Worm (Caenorhabditis elegans) whole organism, early embryonic: Measurements from ENCODE around the gene Y54E2A.7.

ENCODE experiments used
- B0310.2 ChIP-seq: sonication (generic microtip); optimal IDR thresholded peaks from 2 replicates; lab custom pipeline; 2016; ENCODE audit warnings: mild to moderate bottlenecking, missing genetic modification characterization, missing compliant biosample characterization
- F13C5.2 ChIP-seq: sonication (generic microtip); optimal IDR thresholded peaks from 2 replicates; lab custom pipeline; 2017; ENCODE audit warnings: mild to moderate bottlenecking, missing genetic modification characterization, inconsistent platforms, missing compliant biosample characterization
- aly-1 ChIP-seq: sonication (generic microtip); optimal IDR thresholded peaks from 2 replicates; lab custom pipeline; 2016; ENCODE audit warnings: missing genetic modification characterization, missing compliant biosample characterization
- ama-1 ChIP-seq: fragments of 150-350 bp; optimal IDR thresholded peaks from 2 replicates; lab custom pipeline; 2014
- ceh-13 ChIP-seq: fragments of 200-800 bp; sonication (Bioruptor generic); optimal IDR thresholded peaks from 2 replicates; lab custom pipeline; 2018; ENCODE audit warnings: mild to moderate bottlenecking, missing genetic modification characterization, missing compliant biosample characterization
- ceh-36 ChIP-seq: sonication (generic microtip); optimal IDR thresholded peaks from 2 replicates; lab custom pipeline; 2016; ENCODE audit warnings: missing genetic modification characterization, inconsistent platforms, missing compliant biosample characterization
- ets-7 ChIP-seq: sonication (generic microtip); optimal IDR thresholded peaks from 2 replicates; lab custom pipeline; 2016; ENCODE audit warnings: missing genotype, missing genetic modification characterization, missing compliant biosample characterization
- flt-1 ChIP-seq: fragments of 200-800 bp; sonication (Bioruptor generic); IDR thresholded peaks from 2 replicates; pipeline ENCODE4 v1.3.6; 2022; ENCODE audit warnings: missing genetic modification characterization, missing compliant biosample characterization
- hmbx-1 ChIP-seq: sonication (generic microtip); optimal IDR thresholded peaks from 2 replicates; lab custom pipeline; 2016; ENCODE audit warnings: mild to moderate bottlenecking, missing genetic modification characterization, missing compliant biosample characterization
- hmg-4 ChIP-seq: fragments of 200-800 bp; sonication (Bioruptor generic); optimal IDR thresholded peaks from 2 replicates; lab custom pipeline; 2018; ENCODE audit warnings: mild to moderate bottlenecking, missing genetic modification characterization, missing compliant biosample characterization
- hnd-1 ChIP-seq: sonication (generic microtip); optimal IDR thresholded peaks from 2 replicates; lab custom pipeline; 2016; ENCODE audit warnings: missing genetic modification characterization, missing compliant biosample characterization
- pes-1 ChIP-seq: fragments of 200-800 bp; sonication (Bioruptor generic); IDR thresholded peaks from 2 replicates; pipeline ENCODE4 v1.3.6; 2022; ENCODE audit warnings: missing genetic modification reagents, missing genetic modification characterization, missing compliant biosample characterization
- scrt-1 ChIP-seq: fragments of 200-800 bp; sonication (Bioruptor generic); IDR thresholded peaks from 2 replicates; pipeline ENCODE4 v1.3.6; 2022; ENCODE audit warnings: missing genetic modification characterization, missing compliant biosample characterization
- sea-1 ChIP-seq: fragments of 200-800 bp; sonication (Bioruptor generic); conservative IDR thresholded peaks from 2 replicates; pipeline ENCODE4 v1.3.6; 2022; ENCODE audit warnings: missing genetic modification characterization, missing compliant biosample characterization
- tbx-11 ChIP-seq: fragments of 200-800 bp; sonication (Bioruptor generic); IDR thresholded peaks from 2 replicates; pipeline ENCODE4 v1.3.6; 2022; ENCODE audit warnings: missing genetic modification characterization, missing compliant biosample characterization
- tbx-37 ChIP-seq: fragments of 200-800 bp; sonication (Bioruptor generic); conservative IDR thresholded peaks from 2 replicates; pipeline ENCODE4 v1.3.6; 2022; ENCODE audit warnings: missing genetic modification reagents, missing genetic modification characterization, missing compliant biosample characterization
- tra-4 ChIP-seq: sonication (generic microtip); optimal IDR thresholded peaks from 2 replicates; lab custom pipeline; 2017; ENCODE audit warnings: missing genetic modification characterization, missing compliant biosample characterization

The Y54E2A.7 gene

DNA sequence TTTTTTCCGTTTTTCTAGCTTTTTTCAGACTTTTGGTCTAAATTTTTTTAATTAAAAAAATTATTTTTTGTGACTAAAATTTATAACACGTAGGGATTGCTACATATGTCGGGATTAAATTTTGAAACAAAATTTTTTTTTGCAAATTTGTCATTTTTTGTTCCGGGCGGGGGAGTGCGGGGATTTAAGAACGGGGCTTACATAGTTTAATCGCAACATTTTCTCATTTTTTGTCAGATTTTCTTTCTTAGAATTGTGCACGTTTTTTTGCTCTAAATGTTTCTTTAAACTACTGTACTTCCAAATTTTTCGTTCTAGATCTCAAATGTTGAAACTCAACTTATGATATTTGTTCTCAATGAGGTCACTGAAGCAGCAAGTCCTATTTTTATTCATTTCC is 17.9 kb upstream of the Y54E2A.7 start, which contains the start of gene Y54E2A.10:
TSS of gene Y54E2A.10 (plus strand) at position 301 of the 400 bp plus-strand sequence.
- no peak for TF ChIP-seq F13C5.2
- no peak for TF ChIP-seq tbx-11 (GFP tag; lab: Robert Waterston, UW)
- no peak for TF ChIP-seq hnd-1 (tag; lab: Kevin White, UChicago)
- no peak for TF ChIP-seq ama-1 (lab: Kevin White, UChicago)

DNA sequence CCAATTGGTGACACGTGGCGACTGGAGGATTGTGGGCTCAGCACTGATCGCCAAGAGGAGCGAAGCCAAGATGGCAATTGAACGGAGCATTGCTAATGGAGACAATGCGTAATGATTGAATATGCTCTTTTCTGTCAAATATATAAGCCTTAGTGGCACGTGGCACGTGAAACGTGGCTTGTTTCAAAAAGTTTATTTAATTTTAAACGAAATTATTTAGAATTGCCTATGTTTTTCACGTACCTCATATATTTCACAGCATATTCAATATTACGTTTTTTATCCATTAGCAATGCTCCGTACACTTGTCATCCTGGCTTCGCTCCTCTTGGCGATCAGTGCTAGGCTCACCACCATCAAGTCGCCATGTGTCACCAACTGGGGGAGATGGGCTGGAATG is 13.1 kb upstream of the Y54E2A.7 start, which contains the start of gene Y54E2A.9:
TSS of gene Y54E2A.9 (minus strand) at position 101 of the 400 bp plus-strand sequence.
- TF ChIP-seq ama-1 (lab: Kevin White, UChicago) (no peak), B0310.2 (no peak), tra-4 (tag; lab: Kevin White, UChicago) (no peak), sea-1 (GFP tag; lab: Robert Waterston, UW) (no peak), pes-1 (GFP tag; lab: Robert Waterston, UW) (no peak), hnd-1 (tag; lab: Kevin White, UChicago) (no peak), flt-1 (GFP tag; lab: Robert Waterston, UW) (no peak), hmg-4 (GFP tag; lab: Kevin White, UChicago) (no peak), ceh-13 (GFP tag; lab: Kevin White, UChicago) (no peak), aly-1 (tag; lab: Kevin White, UChicago) (no peak), F13C5.2 (no peak), hmbx-1 (tag; lab: Kevin White, UChicago) (no peak), scrt-1 (GFP tag; lab: Robert Waterston, UW) (no peak), tbx-37 (no peak), tbx-11 (GFP tag; lab: Robert Waterston, UW) (no peak)

DNA sequence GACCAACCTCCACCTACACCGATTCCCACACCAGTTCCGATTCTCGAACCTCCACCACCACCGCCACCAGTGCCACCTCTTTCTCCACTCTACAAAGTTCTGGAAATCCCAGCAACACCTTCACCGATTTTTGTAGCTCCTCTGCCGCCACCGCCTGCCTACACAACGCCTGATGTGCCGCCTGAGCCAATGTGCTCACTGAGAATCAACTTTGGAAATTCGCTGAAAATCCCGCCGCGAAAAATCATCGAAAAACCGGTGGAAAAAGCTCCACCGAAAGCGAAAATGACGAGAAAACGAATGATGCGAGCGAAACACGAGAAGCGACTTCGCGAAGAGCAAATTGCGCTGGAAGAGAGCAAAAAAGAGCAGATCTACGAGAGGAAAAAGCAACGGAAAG is 7.0 kb upstream of the Y54E2A.7 start:
- TF ChIP-seq pes-1 (GFP tag; lab: Robert Waterston, UW) = no peak
- no peak for TF ChIP-seq hmbx-1 (tag; lab: Kevin White, UChicago)
- TF ChIP-seq ceh-13 (GFP tag; lab: Kevin White, UChicago) = no peak
- TF ChIP-seq scrt-1 (GFP tag; lab: Robert Waterston, UW) = no peak
- no peak for TF ChIP-seq ceh-36 (tag; lab: Kevin White, UChicago)
- TF ChIP-seq sea-1 (GFP tag; lab: Robert Waterston, UW) = no peak
- TF ChIP-seq hnd-1 (tag; lab: Kevin White, UChicago) = no peak
- TF ChIP-seq ama-1 (lab: Kevin White, UChicago) = no peak
- no peak for TF ChIP-seq flt-1 (GFP tag; lab: Robert Waterston, UW)
- TF ChIP-seq B0310.2 = no peak
- no peak for TF ChIP-seq F13C5.2
- no peak for TF ChIP-seq tbx-11 (GFP tag; lab: Robert Waterston, UW)
- TF ChIP-seq tra-4 (tag; lab: Kevin White, UChicago) = no peak
- TF ChIP-seq hmg-4 (GFP tag; lab: Kevin White, UChicago) = no peak
- no peak for TF ChIP-seq tbx-37
- TF ChIP-seq ets-7 (tag; lab: Kevin White, UChicago) = no peak
- TF ChIP-seq aly-1 (tag; lab: Kevin White, UChicago) = no peak

DNA sequence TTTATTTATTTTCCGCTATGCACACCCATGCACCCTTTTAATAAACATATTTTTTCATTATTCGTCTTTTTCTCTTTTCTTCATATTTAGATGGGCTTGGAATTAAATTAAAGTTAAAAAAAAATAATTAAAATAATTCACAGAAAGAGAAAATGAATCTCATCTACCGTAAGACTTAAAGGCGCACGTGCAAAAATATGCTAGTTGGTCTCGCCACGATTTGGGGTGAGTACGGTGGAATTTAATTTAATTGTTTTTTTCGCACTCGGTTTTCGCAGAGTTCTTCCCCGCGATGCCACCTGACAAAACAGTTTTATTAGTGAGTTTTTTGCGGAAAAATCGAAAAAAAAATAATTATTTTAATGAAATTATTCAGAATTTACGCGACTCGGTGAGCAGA is 5.3 kb upstream of the Y54E2A.7 start, which contains the start of gene Y54E2A.8:
TSS of gene Y54E2A.8 (plus strand) at position 254 of the 400 bp plus-strand sequence.
- TF ChIP-seq ama-1 (lab: Kevin White, UChicago) (no peak), B0310.2 (no peak), ets-7 (tag; lab: Kevin White, UChicago) (no peak), pes-1 (GFP tag; lab: Robert Waterston, UW) (no peak), aly-1 (tag; lab: Kevin White, UChicago) (no peak), tbx-11 (GFP tag; lab: Robert Waterston, UW) (no peak), F13C5.2 (no peak), tra-4 (tag; lab: Kevin White, UChicago) (no peak), scrt-1 (GFP tag; lab: Robert Waterston, UW) (no peak), ceh-36 (tag; lab: Kevin White, UChicago) (no peak), hmg-4 (GFP tag; lab: Kevin White, UChicago) (no peak), ceh-13 (GFP tag; lab: Kevin White, UChicago) (no peak), tbx-37 (no peak), hmbx-1 (tag; lab: Kevin White, UChicago) (no peak), sea-1 (GFP tag; lab: Robert Waterston, UW) (no peak), hnd-1 (tag; lab: Kevin White, UChicago) (no peak), flt-1 (GFP tag; lab: Robert Waterston, UW) (no peak)

DNA sequence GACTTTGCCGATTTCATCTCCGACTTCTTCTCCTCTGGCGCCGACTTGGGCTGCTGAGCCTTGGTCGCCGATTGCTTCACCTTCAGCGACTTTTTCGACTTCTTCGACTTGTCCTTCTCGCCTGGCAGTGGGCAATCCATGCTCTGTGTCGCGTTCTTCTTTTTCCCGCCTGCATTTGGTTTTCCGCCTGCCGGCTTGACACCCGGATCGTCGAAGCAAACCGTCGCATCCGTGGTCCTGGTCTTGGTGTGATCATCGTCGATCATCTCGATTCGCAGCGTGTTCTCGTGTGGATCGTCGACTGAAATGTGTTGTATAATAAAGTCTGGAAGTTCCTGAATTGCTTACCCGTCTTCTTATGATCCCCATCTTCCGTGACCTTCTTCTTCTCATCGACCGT is 693 bp downstream of the Y54E2A.7 start:
- TF ChIP-seq ama-1 (lab: Kevin White, UChicago) = no peak
- TF ChIP-seq ets-7 (tag; lab: Kevin White, UChicago) = no peak
- TF ChIP-seq hmbx-1 (tag; lab: Kevin White, UChicago) = no peak
- TF ChIP-seq sea-1 (GFP tag; lab: Robert Waterston, UW) = no peak
- no peak for TF ChIP-seq scrt-1 (GFP tag; lab: Robert Waterston, UW)
- no peak for TF ChIP-seq aly-1 (tag; lab: Kevin White, UChicago)
- TF ChIP-seq ceh-13 (GFP tag; lab: Kevin White, UChicago) = no peak
- no peak for TF ChIP-seq B0310.2
- no peak for TF ChIP-seq pes-1 (GFP tag; lab: Robert Waterston, UW)

DNA sequence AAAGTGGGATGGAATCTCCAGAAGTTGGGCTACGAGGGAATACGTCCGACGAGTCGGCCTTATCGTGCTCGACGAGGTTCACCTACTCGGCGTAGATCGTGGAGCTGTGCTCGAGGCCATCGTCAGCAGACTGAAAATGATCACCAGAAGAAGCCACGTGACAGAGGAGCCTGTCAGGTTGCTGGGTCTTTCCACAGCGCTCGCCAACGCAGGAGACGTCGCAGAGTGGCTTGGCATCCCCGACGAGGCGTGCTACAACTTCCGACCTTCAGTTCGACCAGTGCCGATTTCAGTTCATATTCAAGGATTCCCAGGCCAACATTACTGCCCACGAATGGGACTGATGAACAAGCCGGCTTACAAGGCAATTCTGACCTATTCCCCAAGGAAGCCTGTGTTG is 1.7 kb downstream of the Y54E2A.7 start:
- TF ChIP-seq tbx-11 (GFP tag; lab: Robert Waterston, UW) (no peak), hnd-1 (tag; lab: Kevin White, UChicago) (no peak), tra-4 (tag; lab: Kevin White, UChicago) (no peak), ceh-36 (tag; lab: Kevin White, UChicago) (no peak), hmg-4 (GFP tag; lab: Kevin White, UChicago) (no peak), ama-1 (lab: Kevin White, UChicago) (no peak), hmbx-1 (tag; lab: Kevin White, UChicago) (no peak), F13C5.2 (no peak), pes-1 (GFP tag; lab: Robert Waterston, UW) (no peak), aly-1 (tag; lab: Kevin White, UChicago) (no peak), ets-7 (tag; lab: Kevin White, UChicago) (no peak), tbx-37 (no peak), B0310.2 (no peak), sea-1 (GFP tag; lab: Robert Waterston, UW) (no peak), ceh-13 (GFP tag; lab: Kevin White, UChicago) (no peak), flt-1 (GFP tag; lab: Robert Waterston, UW) (no peak), scrt-1 (GFP tag; lab: Robert Waterston, UW) (no peak)
